Fruit fly (Drosophila melanogaster) whole organism, embryonic: ENCODE measurements around the gene Sur-8.
A peak's percentile ranks its signal among the peaks of the same experiment; 100 is the strongest.

ENCODE experiments used
- Adf1 ChIP-seq: fragments of 200-800 bp; sonication (Bioruptor generic); IDR thresholded peaks from 2 replicates; pipeline ENCODE4 v1.3.6; 2022; ENCODE audit warnings: missing biosample characterization, missing genetic modification characterization
- Asciz ChIP-seq: fragments of 200-800 bp; sonication (Bioruptor generic); optimal IDR thresholded peaks from 2 replicates; lab custom pipeline; 2017; ENCODE audit warnings: missing biosample characterization, mild to moderate bottlenecking, missing genetic modification characterization, missing genetic modification reagents
- CG10321 ChIP-seq: fragments of 200-800 bp; sonication (Bioruptor generic); IDR thresholded peaks from 2 replicates; pipeline ENCODE4 v1.3.6; 2022; ENCODE audit warnings: missing biosample characterization, missing genetic modification characterization
- CG12236 ChIP-seq: fragments of 200-800 bp; sonication (Bioruptor generic); optimal IDR thresholded peaks from 2 replicates; lab custom pipeline; 2016; ENCODE audit warnings: missing biosample characterization, missing genetic modification characterization
- CG13424 ChIP-seq: fragments of 200-800 bp; sonication (Bioruptor generic); optimal IDR thresholded peaks from 2 replicates; lab custom pipeline; 2019; ENCODE audit warnings: missing biosample characterization, mild to moderate bottlenecking, missing genetic modification characterization, moderate library complexity
- CG15514 ChIP-seq: fragments of 200-800 bp; sonication (Bioruptor generic); optimal IDR thresholded peaks from 3 replicates; lab custom pipeline; 2017; ENCODE audit warnings: missing biosample characterization, missing genetic modification characterization, mild to moderate bottlenecking, moderate library complexity, missing genetic modification reagents
- CG15601 ChIP-seq: fragments of 200-800 bp; sonication (Bioruptor generic); optimal IDR thresholded peaks from 3 replicates; lab custom pipeline; 2019; ENCODE audit warnings: missing biosample characterization, mild to moderate bottlenecking, missing genetic modification characterization, moderate library complexity
- CG16813 ChIP-seq: fragments of 200-800 bp; sonication (Bioruptor generic); IDR thresholded peaks from 3 replicates; pipeline ENCODE4 v1.3.6; 2022; ENCODE audit warnings: missing biosample characterization, missing genetic modification characterization; ENCODE audit not compliant: partially characterized antibody
- CG16815 ChIP-seq: fragments of 200-800 bp; sonication (Bioruptor generic); optimal IDR thresholded peaks from 3 replicates; lab custom pipeline; 2017; ENCODE audit warnings: missing biosample characterization, mild to moderate bottlenecking, missing genetic modification characterization
- CG18599 ChIP-seq: fragments of 200-800 bp; sonication (Bioruptor generic); optimal IDR thresholded peaks from 3 replicates; lab custom pipeline; 2017; ENCODE audit warnings: missing biosample characterization, missing genetic modification characterization, mild to moderate bottlenecking, moderate library complexity, missing genetic modification reagents
- CG18619 ChIP-seq: fragments of 200-800 bp; sonication (Bioruptor generic); optimal IDR thresholded peaks from 3 replicates; lab custom pipeline; 2017; ENCODE audit warnings: missing biosample characterization, mild to moderate bottlenecking, missing genetic modification characterization
- CG2116 ChIP-seq: fragments of 200-800 bp; sonication (Bioruptor generic); optimal IDR thresholded peaks from 3 replicates; lab custom pipeline; 2018; ENCODE audit warnings: missing biosample characterization, mild to moderate bottlenecking, missing genetic modification characterization
- CG2129 ChIP-seq: fragments of 200-800 bp; sonication (Bioruptor generic); IDR thresholded peaks from 2 replicates; pipeline ENCODE4 v1.3.6; 2022; ENCODE audit warnings: missing biosample characterization, missing genetic modification characterization; ENCODE audit not compliant: partially characterized antibody
- CG34422 ChIP-seq: fragments of 200-800 bp; sonication (Bioruptor generic); IDR thresholded peaks from 3 replicates; pipeline ENCODE4 v1.3.6; 2022; ENCODE audit warnings: missing biosample characterization, missing genetic modification characterization
- CG3847 ChIP-seq: fragments of 200-800 bp; sonication (Bioruptor generic); IDR thresholded peaks from 2 replicates; pipeline ENCODE4 v1.3.6; 2022; ENCODE audit warnings: missing biosample characterization, missing genetic modification characterization
- CG9437 ChIP-seq: fragments of 200-800 bp; sonication (Bioruptor generic); optimal IDR thresholded peaks from 2 replicates; lab custom pipeline; 2018; ENCODE audit warnings: missing biosample characterization, mild to moderate bottlenecking, missing genetic modification characterization
- CTCF ChIP-seq: fragments of 200-800 bp; sonication (Bioruptor generic); optimal IDR thresholded peaks from 2 replicates; lab custom pipeline; 2017; ENCODE audit warnings: missing biosample characterization, mild to moderate bottlenecking, missing genetic modification characterization, moderate library complexity
- CoRest ChIP-seq: fragments of 200-800 bp; sonication (Bioruptor generic); optimal IDR thresholded peaks from 3 replicates; lab custom pipeline; 2018; ENCODE audit warnings: missing biosample characterization, mild to moderate bottlenecking, missing genetic modification characterization, moderate library complexity
- Dbx ChIP-seq: fragments of 200-800 bp; sonication (Bioruptor generic); IDR thresholded peaks from 3 replicates; pipeline ENCODE4 v1.3.6; 2022; ENCODE audit warnings: missing biosample characterization, missing genetic modification characterization
- Dek ChIP-seq: fragments of 200-800 bp; sonication (Bioruptor generic); optimal IDR thresholded peaks from 3 replicates; lab custom pipeline; 2019; ENCODE audit warnings: missing biosample characterization, mild to moderate bottlenecking, missing genetic modification characterization, moderate library complexity
- Doc2 ChIP-seq: fragments of 200-800 bp; sonication (Bioruptor generic); IDR thresholded peaks from 2 replicates; pipeline ENCODE4 v1.3.6; 2022; ENCODE audit warnings: missing biosample characterization, missing genetic modification characterization
- Ets97D ChIP-seq: fragments of 200-800 bp; sonication (Bioruptor generic); optimal IDR thresholded peaks from 3 replicates; lab custom pipeline; 2016; ENCODE audit warnings: missing biosample characterization, missing genetic modification characterization
- GATAe ChIP-seq: fragments of 200-800 bp; sonication (Bioruptor generic); conservative IDR thresholded peaks from 2 replicates; pipeline ENCODE4 v1.3.6; 2022; ENCODE audit warnings: missing biosample characterization, missing genetic modification characterization
- Scr ChIP-seq: fragments of 200-800 bp; sonication (Bioruptor generic); IDR thresholded peaks from 2 replicates; pipeline ENCODE4 v1.3.6; 2022; ENCODE audit warnings: missing biosample characterization, missing genetic modification characterization; ENCODE audit not compliant: partially characterized antibody
- Spps ChIP-seq: fragments of 200-800 bp; sonication (Bioruptor generic); optimal IDR thresholded peaks from 2 replicates; lab custom pipeline; 2018; ENCODE audit warnings: missing biosample characterization, mild to moderate bottlenecking, missing genetic modification characterization
- Tbp ChIP-seq: fragments of >200 bp; optimal IDR thresholded peaks from 2 replicates; lab custom pipeline; 2018; ENCODE audit warnings: missing biosample characterization, missing genetic modification characterization
- Trl ChIP-seq, 3 experiments: fragments of >200 bp in 2 of 3; fragments of 200-800 bp in 1 of 3; sonication (Bioruptor generic) in 1 of 3; optimal IDR thresholded peaks; 2 replicates in 1 of 3; 3 replicates in 2 of 3; lab custom pipeline; 2016 to 2017; ENCODE audit warnings: missing biosample characterization in 1 of 3, missing genetic modification characterization in 1 of 3
- al ChIP-seq: fragments of 200-800 bp; sonication (Bioruptor generic); IDR thresholded peaks from 2 replicates; pipeline ENCODE4 v1.3.6; 2022; ENCODE audit warnings: missing biosample characterization, missing genetic modification characterization
- caup ChIP-seq: fragments of 200-800 bp; sonication (Bioruptor generic); optimal IDR thresholded peaks from 3 replicates; lab custom pipeline; 2017; ENCODE audit warnings: missing biosample characterization, mild to moderate bottlenecking, missing genetic modification characterization, moderate library complexity; ENCODE audit not compliant: severe bottlenecking
- chif ChIP-seq, 2 experiments: fragments of 200-800 bp; sonication (Bioruptor generic); optimal IDR thresholded peaks; 3 replicates each; lab custom pipeline; 2016; ENCODE audit warnings: missing biosample characterization in 2 of 2, missing genetic modification characterization in 2 of 2
- cwo ChIP-seq: fragments of 200-800 bp; sonication (Bioruptor generic); optimal IDR thresholded peaks from 3 replicates; lab custom pipeline; 2017; ENCODE audit warnings: missing biosample characterization, missing genetic modification characterization, mild to moderate bottlenecking, moderate library complexity, missing genetic modification reagents
- dysf ChIP-seq: fragments of 200-800 bp; sonication (Bioruptor generic); IDR thresholded peaks from 3 replicates; pipeline ENCODE4 v1.3.6; 2022; ENCODE audit warnings: missing biosample characterization, missing genetic modification characterization
- ewg ChIP-seq: fragments of 200-800 bp; sonication (Bioruptor generic); optimal IDR thresholded peaks from 3 replicates; lab custom pipeline; 2017; ENCODE audit warnings: mild to moderate bottlenecking, missing biosample characterization, missing genetic modification reagents, missing genetic modification characterization
- eyg ChIP-seq: fragments of 200-800 bp; sonication (Bioruptor generic); optimal IDR thresholded peaks from 3 replicates; lab custom pipeline; 2016; ENCODE audit warnings: missing biosample characterization, missing genetic modification characterization
- gem ChIP-seq: fragments of 200-800 bp; sonication (Bioruptor generic); optimal IDR thresholded peaks from 2 replicates; lab custom pipeline; 2019; ENCODE audit warnings: missing biosample characterization, mild to moderate bottlenecking, missing genetic modification characterization, moderate library complexity
- h ChIP-seq: fragments of >200 bp; optimal IDR thresholded peaks from 2 replicates; lab custom pipeline; 2017
- nmo ChIP-seq: fragments of 200-800 bp; sonication (Bioruptor generic); optimal IDR thresholded peaks from 2 replicates; lab custom pipeline; 2018; ENCODE audit warnings: missing biosample characterization, mild to moderate bottlenecking, missing genetic modification characterization, moderate library complexity
- pfk ChIP-seq: fragments of 200-800 bp; sonication (Bioruptor generic); optimal IDR thresholded peaks from 2 replicates; lab custom pipeline; 2018; ENCODE audit warnings: missing biosample characterization, mild to moderate bottlenecking, missing genetic modification characterization, moderate library complexity
- pum ChIP-seq: fragments of 200-800 bp; sonication (Bioruptor generic); optimal IDR thresholded peaks from 2 replicates; lab custom pipeline; 2016; ENCODE audit warnings: missing biosample characterization, missing genetic modification characterization
- schlank ChIP-seq: fragments of 200-800 bp; sonication (Bioruptor generic); optimal IDR thresholded peaks from 2 replicates; lab custom pipeline; 2018; ENCODE audit warnings: missing biosample characterization, mild to moderate bottlenecking, missing genetic modification characterization
- scrt ChIP-seq: fragments of 200-800 bp; sonication (Bioruptor generic); optimal IDR thresholded peaks from 2 replicates; lab custom pipeline; 2018; ENCODE audit warnings: missing biosample characterization, mild to moderate bottlenecking, missing genetic modification characterization, moderate library complexity
- sd ChIP-seq: fragments of 200-800 bp; sonication (Bioruptor generic); optimal IDR thresholded peaks from 3 replicates; lab custom pipeline; 2018; ENCODE audit warnings: missing biosample characterization, mild to moderate bottlenecking, missing genetic modification characterization, moderate library complexity
- sens-2 ChIP-seq: fragments of 200-800 bp; sonication (Bioruptor generic); IDR thresholded peaks from 2 replicates; pipeline ENCODE4 v1.3.6; 2022; ENCODE audit warnings: missing biosample characterization, missing genetic modification characterization
- tll ChIP-seq, 2 experiments: fragments of 200-800 bp in 1 of 2; fragments of >200 bp in 1 of 2; sonication (Bioruptor generic) in 1 of 2; optimal IDR thresholded peaks; 2 replicates each; lab custom pipeline; 2017 to 2019; ENCODE audit warnings: missing biosample characterization in 2 of 2, missing genetic modification characterization in 2 of 2, mild to moderate bottlenecking in 1 of 2, moderate library complexity in 1 of 2
- tup ChIP-seq: fragments of 200-800 bp; sonication (Bioruptor generic); optimal IDR thresholded peaks from 2 replicates; lab custom pipeline; 2016; ENCODE audit warnings: missing biosample characterization, mild to moderate bottlenecking, missing genetic modification characterization, moderate library complexity
- tx ChIP-seq: fragments of 200-800 bp; sonication (Bioruptor generic); optimal IDR thresholded peaks from 2 replicates; lab custom pipeline; 2016; ENCODE audit warnings: missing biosample characterization, missing genetic modification characterization
- zen ChIP-seq: fragments of 200-800 bp; sonication (Bioruptor generic); optimal IDR thresholded peaks from 3 replicates; lab custom pipeline; 2018; ENCODE audit warnings: missing biosample characterization, mild to moderate bottlenecking, missing genetic modification characterization, moderate library complexity

Sur-8 gene

DNA sequence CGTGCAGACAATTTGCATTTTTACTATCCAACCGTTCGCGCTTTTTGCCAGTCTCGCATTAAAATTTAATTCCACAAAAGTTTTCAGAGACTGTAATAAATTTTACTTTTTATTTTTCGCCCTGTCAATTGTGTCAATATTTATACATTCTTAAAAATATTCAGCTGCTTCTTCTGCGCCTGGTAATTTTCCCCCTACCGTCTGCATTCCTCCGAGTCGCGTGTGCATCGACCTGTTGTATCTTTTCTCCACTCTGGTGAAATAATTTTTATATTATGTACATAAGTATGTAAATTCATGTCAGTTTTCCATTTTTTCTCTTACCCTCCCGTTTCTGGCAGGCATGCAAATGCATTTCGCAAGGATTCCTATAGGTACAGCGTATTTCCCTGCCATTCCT lies 873 bp upstream of the Sur-8 start, which contains the start of gene CG34279:
TSS of gene CG34279 (minus strand) at position 101 of the 400 bp plus-strand sequence.
- no peak for TF ChIP-seq CG12236 (GFP tag; lab: Kevin White, UChicago)
- no peak for TF ChIP-seq al
- no peak for TF ChIP-seq Dek
- no peak for TF ChIP-seq gem (tag; lab: Kevin White, UChicago)
- no peak for TF ChIP-seq Ets97D (GFP tag; lab: Kevin White, UChicago)

DNA sequence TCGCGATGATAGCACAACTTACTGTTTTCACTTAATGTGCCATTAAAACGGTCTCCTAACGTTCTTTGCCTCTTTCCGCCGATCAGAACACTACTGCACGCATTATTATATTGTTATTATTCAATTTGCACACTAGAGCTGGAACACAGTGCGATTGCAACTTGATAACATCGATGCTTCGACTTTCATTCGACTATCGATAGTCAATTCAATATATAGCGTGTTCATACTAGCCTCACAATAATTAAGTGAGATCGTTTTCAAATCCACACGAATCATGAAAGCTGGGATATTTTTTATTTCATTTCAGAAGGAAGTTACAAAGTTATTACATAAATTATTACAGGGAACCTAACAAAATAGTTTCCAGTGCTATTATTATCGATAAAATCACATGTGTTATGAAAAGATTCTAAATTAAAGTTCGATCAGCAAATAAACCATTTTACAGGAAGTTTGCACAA lies 994 bp downstream of the Sur-8 start:
- TF ChIP-seq CG10321 (no peak), dysf (GFP tag; lab: Robert Waterston, UW) (0 out of 3 replicates have a peak, but pooled peaks have one; percentile 24), Adf1 (GFP tag; lab: Robert Waterston, UW) (no peak), CG18619 (GFP tag; lab: Kevin White, UChicago) (peak; percentile 15), Trl (optimal IDR thresholded peaks at IDR 0.05; lab: Kevin White, UChicago) (no peak), Trl (GFP tag; optimal IDR thresholded peaks at IDR 0.05; lab: Kevin White, UChicago) (peak; percentile 53), zen (peak; percentile 38), tll (GFP tag; optimal IDR thresholded peaks at IDR 0.05; lab: Kevin White, UChicago) (no peak), chif (GFP tag; optimal IDR thresholded peaks at IDR 0.05; lab: Kevin White, UChicago) (peak in 1 of 2 experiments; percentile 43), CG2129 (GFP tag; lab: Robert Waterston, UW) (0 out of 2 replicates have a peak, but pooled peaks have one; percentile 19), cwo (GFP tag; lab: Kevin White, UChicago) (no peak), CG18599 (peak; percentile 59), ewg (GFP tag; lab: Kevin White, UChicago) (peak; percentile 16), sens-2 (no peak), CG13424 (tag; lab: Kevin White, UChicago) (peak; percentile 57), tx (peak; percentile 44), CG3847 (peak; percentile 40), CG15514 (GFP tag; lab: Kevin White, UChicago) (peak; percentile 37), tup (GFP tag; lab: Kevin White, UChicago) (no peak), CG16813 (peak; percentile 80), Spps (tag; lab: Kevin White, UChicago) (no peak), schlank (tag; lab: Kevin White, UChicago) (peak; percentile 13), Tbp (GFP tag; lab: Kevin White, UChicago) (no peak), eyg (GFP tag; lab: Kevin White, UChicago) (peak; percentile 20), caup (peak; percentile 11), Scr (GFP tag; lab: Robert Waterston, UW) (peak; percentile 84), Dek (peak; percentile 75), CoRest (tag; lab: Kevin White, UChicago) (peak; percentile 66), pum (GFP tag; lab: Kevin White, UChicago) (peak; percentile 52), pfk (no peak), Asciz (GFP tag; lab: Kevin White, UChicago) (no peak), sd (peak; percentile 24), CG2116 (peak; percentile 83), CG9437 (GFP tag; lab: Kevin White, UChicago) (peak; percentile 24), CG15601 (tag; lab: Kevin White, UChicago) (peak; percentile 36), h (no peak), Dbx (peak; percentile 68; the same call in 2 of the 3 replicates), CG16815 (no peak), CG34422 (GFP tag; lab: Robert Waterston, UW) (0 out of 3 replicates have a peak, but pooled peaks have one; percentile 32), nmo (GFP tag; lab: Kevin White, UChicago) (peak; percentile 54), GATAe (GFP tag; lab: Robert Waterston, UW) (peak; percentile 14; the same call in 1 of the 2 replicates), Doc2 (GFP tag; lab: Robert Waterston, UW) (no peak), CTCF (GFP tag; lab: Kevin White, UChicago) (no peak), scrt (GFP tag; lab: Kevin White, UChicago) (peak; percentile 28)
